Fruit fly (Drosophila melanogaster): ENCODE data around the gene CG11899.

The CG11899 gene

dm6 chr3R:29164930-29165693, 35.1 kb upstream of the CG11899 start, which contains the start of gene CG11898 (continued):
- TF ChIP-seq CG8290 (GFP tag; optimal IDR thresholded peaks at IDR 0.05) (no peak), CG8290 (tag; optimal IDR thresholded peaks at IDR 0.05) (no peak), grn (GFP tag; optimal IDR thresholded peaks at IDR 0.05) (peak; percentile 60), CG18262 (tag; optimal IDR thresholded peaks at IDR 0.05) (no peak), CG10565 (GFP tag; optimal IDR thresholded peaks at IDR 0.05) (no peak), gsb (GFP tag; IDR thresholded peaks at IDR 0.05) (no peak), Oaz (GFP tag; IDR thresholded peaks at IDR 0.05) (no peak), CG4360 (GFP tag; IDR thresholded peaks at IDR 0.05) (no peak), CG2678 (tag; optimal IDR thresholded peaks at IDR 0.05) (no peak), Hr39 (optimal IDR thresholded peaks at IDR 0.05) (no peak), CG17912 (GFP tag; optimal IDR thresholded peaks at IDR 0.05) (no peak), CG10654 (GFP tag; optimal IDR thresholded peaks at IDR 0.05) (no peak), CG17328 (GFP tag; IDR thresholded peaks at IDR 0.05) (no peak), CG10979 (tag; optimal IDR thresholded peaks at IDR 0.05) (no peak), oc (tag; optimal IDR thresholded peaks at IDR 0.05) (no peak), zfh1 (GFP tag; IDR thresholded peaks at IDR 0.05) (no peak), gcm (GFP tag; optimal IDR thresholded peaks at IDR 0.05) (no peak), pfk (GFP tag; optimal IDR thresholded peaks at IDR 0.05) (no peak), CG4730 (GFP tag; IDR thresholded peaks at IDR 0.05) (no peak), CG13424 (tag; optimal IDR thresholded peaks at IDR 0.05) (no peak), CG9932 (GFP tag; IDR thresholded peaks at IDR 0.05) (no peak), tna (GFP tag; IDR thresholded peaks at IDR 0.05; ENCODE audit: partially characterized antibody) (no peak), CG15601 (tag; optimal IDR thresholded peaks at IDR 0.05) (no peak), ATbp (GFP tag; optimal IDR thresholded peaks at IDR 0.05) (no peak), CG12659 (GFP tag; optimal IDR thresholded peaks at IDR 0.05) (no peak), mirr (GFP tag; optimal IDR thresholded peaks at IDR 0.05) (peak; percentile 36), H2.0 (GFP tag; IDR thresholded peaks at IDR 0.05) (no peak), tll (GFP tag; optimal IDR thresholded peaks at IDR 0.05) (no peak), Mrtf (GFP tag; IDR thresholded peaks at IDR 0.05) (no peak), CG10321 (GFP tag; IDR thresholded peaks at IDR 0.05) (no peak), exex (tag; optimal IDR thresholded peaks at IDR 0.05) (peak; percentile 84), CG14667 (GFP tag; IDR thresholded peaks at IDR 0.05) (no peak), Drgx (GFP tag; IDR thresholded peaks at IDR 0.05) (no peak), rib (GFP tag; IDR thresholded peaks at IDR 0.05) (no peak), Dip2 (GFP tag; IDR thresholded peaks at IDR 0.05) (no peak), HLH4C (GFP tag; IDR thresholded peaks at IDR 0.05; ENCODE audit: partially characterized antibody) (no peak), CG11696 (GFP tag; IDR thresholded peaks at IDR 0.05) (peak; percentile 56)

DNA sequence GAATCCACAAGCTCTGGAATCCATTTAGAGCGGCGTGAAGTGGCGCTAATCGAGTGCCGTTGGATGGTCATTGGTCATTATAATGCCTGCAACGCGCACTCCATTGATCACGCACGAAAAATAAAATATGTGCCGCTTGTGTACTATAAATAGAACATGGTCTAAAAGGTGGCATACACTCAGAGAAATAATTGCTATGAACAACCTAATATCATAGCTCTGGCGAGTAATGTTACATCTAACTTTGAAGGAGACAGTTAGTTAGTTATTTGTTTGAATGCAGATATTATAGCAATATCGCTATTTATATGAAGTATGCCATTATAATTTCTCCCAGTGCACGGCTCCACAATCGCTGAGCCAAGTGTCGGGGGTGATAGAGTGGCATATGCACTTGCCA, 9.3 kb upstream of the CG11899 start:
- TF ChIP-seq CG17829 (tag; optimal IDR thresholded peaks at IDR 0.05) (no peak), CG10462 (GFP tag; optimal IDR thresholded peaks at IDR 0.05) (no peak), CG12219 (GFP tag; optimal IDR thresholded peaks at IDR 0.05) (no peak), mirr (GFP tag; optimal IDR thresholded peaks at IDR 0.05) (no peak), slbo (GFP tag; IDR thresholded peaks at IDR 0.05) (0 out of 2 replicates have a peak, but pooled peaks have one; percentile 31), Med (GFP tag) (peak; percentile 68), sens (GFP tag) (peak; percentile 68), ttk (GFP tag; IDR thresholded peaks at IDR 0.05) (0 out of 2 replicates have a peak, but pooled peaks have one; percentile 7), CG1603 (tag; optimal IDR thresholded peaks at IDR 0.05) (peak; percentile 6), NFAT (GFP tag; IDR thresholded peaks at IDR 0.05) (no peak), CG4707 (GFP tag; optimal IDR thresholded peaks at IDR 0.05) (no peak), dmrt99B (tag; optimal IDR thresholded peaks at IDR 0.05) (peak; percentile 6)

Data from whole organism, embryonic.